Worm (Caenorhabditis elegans) whole organism, young adult: ENCODE data around the gene Y57G11C.38.

Experiments used
- ama-1 ChIP-seq, 3 experiments: fragments of 150-350 bp in 1 of 3; sonication (generic microtip) in 2 of 3; optimal IDR thresholded peaks; 2 replicates each; lab custom pipeline; 2014 to 2018; ENCODE audit warnings: missing biosample characterization in 2 of 3, missing genetic modification characterization in 2 of 3, missing genetic modification reagents in 2 of 3
- dpl-1 ChIP-seq: fragments of 150-350 bp; optimal IDR thresholded peaks from 2 replicates; lab custom pipeline; 2014; ENCODE audit warnings: missing biosample characterization, missing genetic modification reagents, missing genetic modification characterization
- ets-4 ChIP-seq: fragments of 200-800 bp; sonication (Bioruptor generic); optimal IDR thresholded peaks from 2 replicates; lab custom pipeline; 2018; ENCODE audit warnings: mild to moderate bottlenecking, missing genetic modification characterization, missing compliant biosample characterization
- hlh-26 ChIP-seq: fragments of 200-800 bp; sonication (Bioruptor generic); conservative IDR thresholded peaks from 2 replicates; pipeline ENCODE4 v1.3.6; 2022; ENCODE audit warnings: missing genetic modification reagents, missing genetic modification characterization, missing compliant biosample characterization
- madf-3 ChIP-seq: fragments of 200-800 bp; sonication (Bioruptor generic); IDR thresholded peaks from 2 replicates; pipeline ENCODE4 v1.3.6; 2022; ENCODE audit warnings: missing genetic modification reagents, missing genetic modification characterization, missing compliant biosample characterization
- rpc-1 ChIP-seq, 2 experiments: fragments of 150-350 bp in 1 of 2; sonication (generic microtip) in 1 of 2; optimal IDR thresholded peaks; 2 replicates each; lab custom pipeline; 2014 to 2018; ENCODE audit warnings: missing biosample characterization in 1 of 2, missing genetic modification characterization in 1 of 2, missing genetic modification reagents in 1 of 2, missing genotype in 1 of 2
- ztf-3 ChIP-seq: fragments of 200-800 bp; sonication (Bioruptor generic); optimal IDR thresholded peaks from 2 replicates; lab custom pipeline; 2018; ENCODE audit warnings: mild to moderate bottlenecking, missing genetic modification characterization, missing compliant biosample characterization

DNA sequence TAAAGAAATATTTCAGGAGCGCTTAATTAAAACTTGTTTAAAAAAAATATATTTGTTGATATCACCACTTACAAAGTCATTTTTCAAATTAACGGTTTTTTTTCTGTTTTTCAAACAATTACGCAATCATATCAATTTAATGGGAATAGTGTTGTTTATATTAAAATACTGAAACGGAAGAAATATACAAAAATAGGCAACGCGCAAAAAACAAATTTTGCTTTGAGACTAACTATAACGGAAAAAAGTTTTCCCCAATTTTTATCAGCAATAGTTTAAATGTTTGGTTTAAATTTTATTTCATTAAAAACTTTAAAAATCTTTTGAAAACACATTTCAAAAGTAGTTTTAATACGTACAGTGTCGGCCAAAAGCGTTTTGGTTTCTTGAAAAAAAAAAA, 6.3 kb downstream of the Y57G11C.38 start:
- TF ChIP-seq dpl-1 (no peak), rpc-1 (optimal IDR thresholded peaks at IDR 0.05; lab: Kevin White, UChicago) (no peak), rpc-1 (tag; optimal IDR thresholded peaks at IDR 0.05; lab: Kevin White, UChicago) (no peak), madf-3 (GFP tag; lab: Robert Waterston, UW) (no peak), ama-1 (optimal IDR thresholded peaks at IDR 0.05; lab: Kevin White, UChicago) (no peak), ama-1 (GFP tag; optimal IDR thresholded peaks at IDR 0.05; lab: Kevin White, UChicago) (no peak), hlh-26 (GFP tag; lab: Robert Waterston, UW) (no peak), ztf-3 (GFP tag; lab: Kevin White, UChicago) (no peak), ets-4 (no peak)
